Worm (Caenorhabditis elegans): Measurements from ENCODE around the gene Y55F3BL.6.

ce11 chrIV:757548-757947 is 49.3 kb downstream of the Y55F3BL.6 start:
- no peak for TF ChIP-seq nhr-11 (tag; optimal IDR thresholded peaks at IDR 0.05)
- no peak for TF ChIP-seq ztf-4 (tag; optimal IDR thresholded peaks at IDR 0.05)
- no peak for TF ChIP-seq fkh-10 (GFP tag; optimal IDR thresholded peaks at IDR 0.05)
- TF ChIP-seq pha-4 (tag; optimal IDR thresholded peaks at IDR 0.05): no peak
- TF ChIP-seq ceh-9 (tag; optimal IDR thresholded peaks at IDR 0.05): no peak
- TF ChIP-seq ZK546.5 (tag; optimal IDR thresholded peaks at IDR 0.05): no peak
- no peak for TF ChIP-seq ztf-11 (tag; optimal IDR thresholded peaks at IDR 0.05)
- TF ChIP-seq nhr-237 (tag; optimal IDR thresholded peaks at IDR 0.05): no peak
- TF ChIP-seq unc-62 (GFP tag; optimal IDR thresholded peaks at IDR 0.05): no peak
- no peak for TF ChIP-seq nhr-23 (tag; optimal IDR thresholded peaks at IDR 0.05)
- no peak for TF ChIP-seq nhr-28 (tag; optimal IDR thresholded peaks at IDR 0.05)
- TF ChIP-seq jun-1 (tag; optimal IDR thresholded peaks at IDR 0.05): no peak
- no peak for TF ChIP-seq daf-12 (tag; optimal IDR thresholded peaks at IDR 0.05)
- TF ChIP-seq sea-2 (GFP tag; optimal IDR thresholded peaks at IDR 0.05): no peak
